Fruit fly (Drosophila melanogaster) whole organism, embryonic: ENCODE measurements around the gene CG5355.

ENCODE experiments used
- Abd-B ChIP-seq: fragments of 200-800 bp; sonication (Bioruptor generic); optimal IDR thresholded peaks from 2 replicates; lab custom pipeline; 2018; ENCODE audit warnings: missing biosample characterization, mild to moderate bottlenecking, missing genetic modification characterization, moderate library complexity
- Adf1 ChIP-seq: fragments of 200-800 bp; sonication (Bioruptor generic); IDR thresholded peaks from 2 replicates; pipeline ENCODE4 v1.3.6; 2022; ENCODE audit warnings: missing biosample characterization, missing genetic modification characterization
- Atf-2 ChIP-seq: fragments of 200-800 bp; sonication (Bioruptor generic); optimal IDR thresholded peaks from 2 replicates; lab custom pipeline; 2016; ENCODE audit warnings: missing biosample characterization, missing genetic modification characterization
- CG10366 ChIP-seq: fragments of 200-800 bp; sonication (Bioruptor generic); IDR thresholded peaks from 2 replicates; pipeline ENCODE4 v1.3.6; 2022; ENCODE audit warnings: missing biosample characterization, missing genetic modification characterization
- CG11247 ChIP-seq: fragments of 200-800 bp; sonication (Bioruptor generic); IDR thresholded peaks from 2 replicates; pipeline ENCODE4 v1.3.6; 2022; ENCODE audit warnings: missing biosample characterization, missing genetic modification characterization
- CG12155 ChIP-seq: fragments of 200-800 bp; sonication (Bioruptor generic); optimal IDR thresholded peaks from 3 replicates; lab custom pipeline; 2016; ENCODE audit warnings: missing biosample characterization, missing genetic modification characterization
- CG12219 ChIP-seq: fragments of 200-800 bp; sonication (Bioruptor generic); optimal IDR thresholded peaks from 3 replicates; lab custom pipeline; 2018; ENCODE audit warnings: missing biosample characterization, mild to moderate bottlenecking, missing genetic modification characterization
- CG13296 ChIP-seq: fragments of 200-800 bp; sonication (Bioruptor generic); optimal IDR thresholded peaks from 3 replicates; lab custom pipeline; 2018; ENCODE audit warnings: missing biosample characterization, mild to moderate bottlenecking, missing genetic modification characterization
- CG17361 ChIP-seq: fragments of 200-800 bp; sonication (Bioruptor generic); IDR thresholded peaks from 3 replicates; pipeline ENCODE4 v1.3.6; 2022; ENCODE audit warnings: missing biosample characterization, missing genetic modification characterization
- CG17612 ChIP-seq: fragments of 200-800 bp; sonication (Bioruptor generic); IDR thresholded peaks from 2 replicates; pipeline ENCODE4 v1.3.6; 2022; ENCODE audit warnings: missing biosample characterization, missing genetic modification characterization
- CG2116 ChIP-seq: fragments of 200-800 bp; sonication (Bioruptor generic); optimal IDR thresholded peaks from 3 replicates; lab custom pipeline; 2018; ENCODE audit warnings: missing biosample characterization, mild to moderate bottlenecking, missing genetic modification characterization
- CG2202 ChIP-seq: fragments of 200-800 bp; sonication (Bioruptor generic); optimal IDR thresholded peaks from 2 replicates; lab custom pipeline; 2018; ENCODE audit warnings: missing biosample characterization, mild to moderate bottlenecking, missing genetic modification characterization
- CG32767 ChIP-seq: fragments of 200-800 bp; sonication (Bioruptor generic); IDR thresholded peaks from 2 replicates; pipeline ENCODE4 v1.3.6; 2022; ENCODE audit warnings: missing biosample characterization, missing genetic modification characterization
- CG34224 ChIP-seq: fragments of 200-800 bp; sonication (Bioruptor generic); IDR thresholded peaks from 3 replicates; pipeline ENCODE4 v1.3.6; 2022; ENCODE audit warnings: missing biosample characterization, missing genetic modification characterization; ENCODE audit not compliant: partially characterized antibody
- CG3995 ChIP-seq: fragments of 200-800 bp; sonication (Bioruptor generic); optimal IDR thresholded peaks from 3 replicates; lab custom pipeline; 2016; ENCODE audit warnings: missing biosample characterization, missing genetic modification characterization
- CG6683 ChIP-seq: fragments of 200-800 bp; sonication (Bioruptor generic); optimal IDR thresholded peaks from 2 replicates; lab custom pipeline; 2017; ENCODE audit warnings: missing biosample characterization, mild to moderate bottlenecking, missing genetic modification characterization, missing genetic modification reagents
- CG7987 ChIP-seq: fragments of 200-800 bp; sonication (Bioruptor generic); optimal IDR thresholded peaks from 2 replicates; lab custom pipeline; 2018; ENCODE audit warnings: missing biosample characterization, mild to moderate bottlenecking, missing genetic modification characterization, moderate library complexity
- CG8944 ChIP-seq: fragments of 200-800 bp; sonication (Bioruptor generic); optimal IDR thresholded peaks from 3 replicates; lab custom pipeline; 2016; ENCODE audit warnings: missing biosample characterization, missing genetic modification characterization
- Drgx ChIP-seq: fragments of 200-800 bp; sonication (Bioruptor generic); IDR thresholded peaks from 2 replicates; pipeline ENCODE4 v1.3.6; 2022; ENCODE audit warnings: missing biosample characterization, missing genetic modification characterization
- H15 ChIP-seq: fragments of 200-800 bp; sonication (Bioruptor generic); IDR thresholded peaks from 3 replicates; pipeline ENCODE4 v1.3.6; 2022; ENCODE audit warnings: missing biosample characterization, missing genetic modification characterization
- HLHmδ ChIP-seq: fragments of 200-800 bp; sonication (Bioruptor generic); optimal IDR thresholded peaks from 2 replicates; lab custom pipeline; 2018; ENCODE audit warnings: missing biosample characterization, mild to moderate bottlenecking, missing genetic modification characterization, moderate library complexity
- Hand ChIP-seq: fragments of 200-800 bp; sonication (Bioruptor generic); optimal IDR thresholded peaks from 2 replicates; lab custom pipeline; 2017; ENCODE audit warnings: mild to moderate bottlenecking, missing biosample characterization, missing genetic modification reagents, missing genetic modification characterization
- Lpt ChIP-seq: fragments of >200 bp; optimal IDR thresholded peaks from 2 replicates; lab custom pipeline; 2018; ENCODE audit warnings: missing biosample characterization, missing genetic modification characterization
- Mad ChIP-seq: fragments of 200-800 bp; sonication (Bioruptor generic); optimal IDR thresholded peaks from 2 replicates; lab custom pipeline; 2016; ENCODE audit warnings: missing biosample characterization, missing genetic modification characterization
- Mrtf ChIP-seq: fragments of 200-800 bp; sonication (Bioruptor generic); IDR thresholded peaks from 3 replicates; pipeline ENCODE4 v1.3.6; 2022; ENCODE audit warnings: missing biosample characterization, missing genetic modification characterization
- NK7.1 ChIP-seq: fragments of 200-800 bp; sonication (Bioruptor generic); optimal IDR thresholded peaks from 3 replicates; lab custom pipeline; 2016; ENCODE audit warnings: missing biosample characterization, missing genetic modification characterization
- Nf-YC ChIP-seq: fragments of 200-800 bp; optimal IDR thresholded peaks from 3 replicates; lab custom pipeline; 2019; ENCODE audit warnings: missing biosample characterization, mild to moderate bottlenecking, missing genetic modification characterization, moderate library complexity
- YL-1 ChIP-seq: fragments of 200-800 bp; sonication (Bioruptor generic); optimal IDR thresholded peaks from 3 replicates; lab custom pipeline; 2017; ENCODE audit warnings: missing biosample characterization, mild to moderate bottlenecking, missing genetic modification characterization
- al ChIP-seq: fragments of 200-800 bp; sonication (Bioruptor generic); IDR thresholded peaks from 2 replicates; pipeline ENCODE4 v1.3.6; 2022; ENCODE audit warnings: missing biosample characterization, missing genetic modification characterization
- bbx ChIP-seq: fragments of 200-800 bp; sonication (Bioruptor generic); IDR thresholded peaks from 2 replicates; pipeline ENCODE4 v1.3.6; 2022; ENCODE audit warnings: missing biosample characterization, missing genetic modification characterization; ENCODE audit not compliant: partially characterized antibody
- btn ChIP-seq: fragments of 200-800 bp; sonication (Bioruptor generic); optimal IDR thresholded peaks from 2 replicates; lab custom pipeline; 2016; ENCODE audit warnings: missing biosample characterization, missing genetic modification characterization
- dimm ChIP-seq: fragments of 200-800 bp; sonication (Bioruptor generic); IDR thresholded peaks from 2 replicates; pipeline ENCODE4 v1.3.6; 2022; ENCODE audit warnings: missing biosample characterization, missing genetic modification characterization
- ewg ChIP-seq: fragments of 200-800 bp; sonication (Bioruptor generic); optimal IDR thresholded peaks from 3 replicates; lab custom pipeline; 2017; ENCODE audit warnings: mild to moderate bottlenecking, missing biosample characterization, missing genetic modification reagents, missing genetic modification characterization
- ftz-f1 ChIP-seq: fragments of 200-800 bp; sonication (Bioruptor generic); optimal IDR thresholded peaks from 2 replicates; lab custom pipeline; 2016; ENCODE audit warnings: missing biosample characterization, missing genetic modification characterization
- gce ChIP-seq: fragments of 200-800 bp; sonication (Bioruptor generic); IDR thresholded peaks from 3 replicates; pipeline ENCODE4 v1.3.6; 2022; ENCODE audit warnings: missing biosample characterization, missing genetic modification characterization
- gcm ChIP-seq: fragments of 200-800 bp; sonication (Bioruptor generic); optimal IDR thresholded peaks from 2 replicates; lab custom pipeline; 2019; ENCODE audit warnings: missing biosample characterization, mild to moderate bottlenecking, missing genetic modification characterization, moderate library complexity
- insv ChIP-seq, 2 experiments: fragments of 200-800 bp; sonication (Bioruptor generic); optimal IDR thresholded peaks; 3 replicates each; lab custom pipeline; 2016 to 2018; ENCODE audit warnings: missing biosample characterization in 2 of 2, missing genetic modification characterization in 2 of 2
- klu ChIP-seq: fragments of 200-800 bp; sonication (Bioruptor generic); IDR thresholded peaks from 2 replicates; pipeline ENCODE4 v1.3.6; 2022; ENCODE audit warnings: missing biosample characterization, missing genetic modification characterization
- lab ChIP-seq: fragments of 200-800 bp; sonication (Bioruptor generic); optimal IDR thresholded peaks from 3 replicates; lab custom pipeline; 2017; ENCODE audit warnings: missing biosample characterization, missing genetic modification characterization, mild to moderate bottlenecking, moderate library complexity, missing genetic modification reagents
- phol ChIP-seq: fragments of 200-800 bp; sonication (Bioruptor generic); optimal IDR thresholded peaks from 3 replicates; lab custom pipeline; 2018; ENCODE audit warnings: missing biosample characterization, mild to moderate bottlenecking, missing genetic modification characterization, moderate library complexity
- sens ChIP-seq: fragments of 200-800 bp; sonication (Bioruptor generic); peaks from one replicate; lab custom pipeline; 2016; ENCODE audit warnings: missing biosample characterization, missing genetic modification characterization
- sens-2 ChIP-seq: fragments of 200-800 bp; sonication (Bioruptor generic); IDR thresholded peaks from 2 replicates; pipeline ENCODE4 v1.3.6; 2022; ENCODE audit warnings: missing biosample characterization, missing genetic modification characterization
- seq ChIP-seq: fragments of 200-800 bp; sonication (Bioruptor generic); IDR thresholded peaks from 2 replicates; pipeline ENCODE4 v1.3.6; 2022; ENCODE audit warnings: missing biosample characterization, missing genetic modification characterization
- stc ChIP-seq: fragments of 200-800 bp; sonication (Bioruptor generic); IDR thresholded peaks from 2 replicates; pipeline ENCODE4 v1.3.6; 2022; ENCODE audit warnings: missing biosample characterization, missing genetic modification characterization
- tll ChIP-seq, 2 experiments: fragments of 200-800 bp in 1 of 2; fragments of >200 bp in 1 of 2; sonication (Bioruptor generic) in 1 of 2; optimal IDR thresholded peaks; 2 replicates each; lab custom pipeline; 2017 to 2019; ENCODE audit warnings: missing biosample characterization in 2 of 2, missing genetic modification characterization in 2 of 2, mild to moderate bottlenecking in 1 of 2, moderate library complexity in 1 of 2
- ttk ChIP-seq: fragments of 200-800 bp; sonication (Bioruptor generic); IDR thresholded peaks from 2 replicates; pipeline ENCODE4 v2.1.2; 2022; ENCODE audit warnings: missing biosample characterization, missing genetic modification characterization
- unpg ChIP-seq: fragments of 200-800 bp; sonication (Bioruptor generic); optimal IDR thresholded peaks from 3 replicates; lab custom pipeline; 2018; ENCODE audit warnings: missing biosample characterization, mild to moderate bottlenecking, missing genetic modification characterization, moderate library complexity
- wek ChIP-seq: fragments of 200-800 bp; sonication (Bioruptor generic); optimal IDR thresholded peaks from 3 replicates; lab custom pipeline; 2018; ENCODE audit warnings: missing biosample characterization, mild to moderate bottlenecking, missing genetic modification characterization, moderate library complexity
- z ChIP-seq: fragments of 200-800 bp; sonication (Bioruptor generic); IDR thresholded peaks from 3 replicates; pipeline ENCODE4 v1.3.6; 2022; ENCODE audit warnings: missing biosample characterization, missing genetic modification characterization
- zen ChIP-seq: fragments of 200-800 bp; sonication (Bioruptor generic); optimal IDR thresholded peaks from 3 replicates; lab custom pipeline; 2018; ENCODE audit warnings: missing biosample characterization, mild to moderate bottlenecking, missing genetic modification characterization, moderate library complexity

The CG5355 gene

dm6 chr2L:10386208-10386805 is 27.0 kb downstream of the CG5355 start, which contains the start of the genes Cdk1 and mRpS7 (continued):
- TF ChIP-seq CG6683 (no peak), YL-1 (peak; percentile 26), dimm (no peak), gce (GFP tag; lab: Robert Waterston, UW) (peak; percentile 67; the same call in 1 of the 3 replicates), CG17361 (GFP tag; lab: Robert Waterston, UW) (peak; percentile 92), CG10366 (GFP tag; lab: Robert Waterston, UW) (peak; percentile 69; the same call in 1 of the 2 replicates), al (GFP tag; lab: Robert Waterston, UW) (peak; percentile 54), CG12155 (GFP tag; lab: Kevin White, UChicago) (peak; percentile 69), CG2116 (GFP tag; lab: Kevin White, UChicago) (peak; percentile 84), seq (GFP tag; lab: Robert Waterston, UW) (no peak), insv (GFP tag; optimal IDR thresholded peaks at IDR 0.05; lab: Kevin White, UChicago) (no peak), Atf-2 (GFP tag; lab: Kevin White, UChicago) (peak; percentile 38), Mrtf (GFP tag; lab: Robert Waterston, UW) (no peak; the same call in 2 of the 3 replicates), Abd-B (GFP tag; lab: Kevin White, UChicago) (no peak), CG17612 (GFP tag; lab: Robert Waterston, UW) (no peak), HLHmδ (GFP tag; lab: Kevin White, UChicago) (no peak), stc (GFP tag; lab: Robert Waterston, UW) (peak; percentile 15; the same call in 1 of the 2 replicates), CG8944 (GFP tag; lab: Kevin White, UChicago) (peak; percentile 42), Hand (no peak), ttk (GFP tag; lab: Robert Waterston, UW) (peak; percentile 63; the same call in 1 of the 2 replicates), wek (GFP tag; lab: Kevin White, UChicago) (peak; percentile 57), H15 (GFP tag; lab: Robert Waterston, UW) (peak; percentile 47; the same call in 1 of the 3 replicates), Mad (peak; percentile 40), gcm (peak; percentile 66), CG12219 (GFP tag; lab: Kevin White, UChicago) (peak; percentile 33), ewg (GFP tag; lab: Kevin White, UChicago) (peak; percentile 52), Nf-YC (peak; percentile 59), btn (GFP tag; lab: Kevin White, UChicago) (no peak), Drgx (GFP tag; lab: Robert Waterston, UW) (peak; percentile 53; the same call in 1 of the 2 replicates), CG3995 (GFP tag; lab: Kevin White, UChicago) (peak; percentile 4), sens-2 (GFP tag; lab: Robert Waterston, UW) (0 out of 2 replicates have a peak, but pooled peaks have one; percentile 20), bbx (GFP tag; lab: Robert Waterston, UW) (no peak), ftz-f1 (GFP tag; lab: Kevin White, UChicago) (no peak), CG11247 (GFP tag; lab: Robert Waterston, UW) (peak; percentile 43; the same call in 1 of the 2 replicates), CG13296 (GFP tag; lab: Kevin White, UChicago) (peak; percentile 54), CG2202 (tag; lab: Kevin White, UChicago) (no peak), unpg (peak; percentile 79), CG7987 (GFP tag; lab: Kevin White, UChicago) (no peak), CG34224 (GFP tag; lab: Robert Waterston, UW) (no peak), klu (GFP tag; lab: Robert Waterston, UW) (no peak; the same call in 1 of the 2 replicates), sens (GFP tag; lab: Kevin White, UChicago) (peak; percentile 94), Lpt (GFP tag; lab: Kevin White, UChicago) (no peak), CG32767 (GFP tag; lab: Robert Waterston, UW) (peak; percentile 61; the same call in 1 of the 2 replicates), NK7.1 (GFP tag; lab: Kevin White, UChicago) (no peak), z (GFP tag; lab: Robert Waterston, UW) (no peak), phol (tag; lab: Kevin White, UChicago) (peak; percentile 89), tll (GFP tag; optimal IDR thresholded peaks at IDR 0.05; lab: Kevin White, UChicago) (peak in 1 of 2 experiments; percentile 9), zen (tag; lab: Kevin White, UChicago) (peak; percentile 70), lab (GFP tag; lab: Kevin White, UChicago) (no peak), Adf1 (GFP tag; lab: Robert Waterston, UW) (0 out of 2 replicates have a peak, but pooled peaks have one; percentile 16)
